Worm (Caenorhabditis elegans) whole organism, L2 larva: ENCODE data around the gene Y75B12A.2.

ENCODE experiments used
- F13H6.1 ChIP-seq: sonication (generic microtip); optimal IDR thresholded peaks from 2 replicates; lab custom pipeline; 2016; ENCODE audit warnings: missing genetic modification characterization, missing compliant biosample characterization
- ama-1 ChIP-seq: fragments of 150-350 bp; optimal IDR thresholded peaks from 2 replicates; lab custom pipeline; 2018; ENCODE audit warnings: inconsistent platforms
- ceh-82 ChIP-seq: fragments of 150-350 bp; optimal IDR thresholded peaks from 2 replicates; lab custom pipeline; 2014; ENCODE audit warnings: missing biosample characterization, missing genetic modification characterization
- elt-3 ChIP-seq: sonication (generic microtip); optimal IDR thresholded peaks from 2 replicates; lab custom pipeline; 2017; ENCODE audit warnings: missing biosample characterization, missing genetic modification characterization
- fos-1 ChIP-seq: fragments of 150-350 bp; optimal IDR thresholded peaks from 2 replicates; lab custom pipeline; 2014; ENCODE audit warnings: missing biosample characterization, missing genetic modification characterization
- lin-11 ChIP-seq: fragments of 150-350 bp; sonication (generic microtip); optimal IDR thresholded peaks from 2 replicates; lab custom pipeline; 2014; ENCODE audit warnings: missing biosample characterization, missing genetic modification characterization, inconsistent platforms, mixed read lengths
- nhr-11 ChIP-seq: fragments of 150-350 bp; optimal IDR thresholded peaks from 2 replicates; lab custom pipeline; 2014; ENCODE audit warnings: missing biosample characterization, missing genetic modification characterization
- peb-1 ChIP-seq: fragments of 150-350 bp; optimal IDR thresholded peaks from 2 replicates; lab custom pipeline; 2014; ENCODE audit warnings: missing biosample characterization, missing genetic modification characterization
- sma-9 ChIP-seq, 2 experiments: fragments of 150-350 bp in 1 of 2; sonication (generic microtip) in 1 of 2; optimal IDR thresholded peaks; 2 replicates each; lab custom pipeline; 2014 to 2016; ENCODE audit warnings: missing genetic modification characterization in 2 of 2, mild to moderate bottlenecking in 1 of 2, missing biosample characterization in 1 of 2, missing compliant biosample characterization in 1 of 2, missing genetic modification reagents in 1 of 2, moderate library complexity in 1 of 2
- snpc-4 ChIP-seq: fragments of 150-350 bp; optimal IDR thresholded peaks from 2 replicates; lab custom pipeline; 2014; ENCODE audit warnings: missing biosample characterization, missing genetic modification characterization
- unc-39 ChIP-seq: fragments of 150-350 bp; optimal IDR thresholded peaks from 2 replicates; lab custom pipeline; 2014; ENCODE audit warnings: missing biosample characterization, missing genetic modification characterization
- unc-62 ChIP-seq: fragments of 150-350 bp; optimal IDR thresholded peaks from 2 replicates; lab custom pipeline; 2014; ENCODE audit warnings: missing biosample characterization, missing genetic modification reagents, missing genetic modification characterization

DNA sequence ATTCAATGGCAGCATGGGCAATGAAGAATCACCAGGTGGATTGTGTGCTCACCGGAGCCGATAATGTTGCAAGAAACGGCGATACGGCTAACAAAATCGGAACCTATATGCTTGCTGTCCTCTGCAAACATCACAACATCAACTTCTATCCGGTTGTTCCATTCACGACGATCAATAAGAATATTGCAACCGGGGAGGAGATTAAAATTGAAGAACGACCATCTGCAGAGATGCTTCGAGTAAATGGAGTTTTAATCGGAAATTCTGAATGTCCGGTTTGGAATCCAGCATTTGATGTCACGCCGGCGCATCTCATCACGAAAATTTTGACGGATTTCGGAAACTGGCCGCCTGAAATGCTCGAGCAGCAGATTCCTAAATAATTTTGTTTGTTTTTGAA, 25.7 kb upstream of the Y75B12A.2 start:
- TF ChIP-seq snpc-4 (tag; lab: Kevin White, UChicago) (no peak), F13H6.1 (no peak), nhr-11 (tag; lab: Kevin White, UChicago) (no peak), sma-9 (GFP tag; optimal IDR thresholded peaks at IDR 0.05; lab: Kevin White, UChicago) (no peak), sma-9 (tag; optimal IDR thresholded peaks at IDR 0.05; lab: Kevin White, UChicago) (no peak), unc-39 (no peak), peb-1 (tag; lab: Kevin White, UChicago) (no peak), ama-1 (lab: Kevin White, UChicago) (peak; percentile 79), fos-1 (tag; lab: Kevin White, UChicago) (no peak), unc-62 (no peak), lin-11 (tag; lab: Kevin White, UChicago) (no peak), elt-3 (tag; lab: Kevin White, UChicago) (no peak), ceh-82 (tag; lab: Kevin White, UChicago) (no peak)
